Worm (Caenorhabditis elegans) whole organism, L4 larva: Measurements from ENCODE around the gene rhr-2.

Experiments
- D1046.2 ChIP-seq: fragments of 200-800 bp; sonication (Bioruptor generic); IDR thresholded peaks from 2 replicates; pipeline ENCODE4 v1.3.6; 2022; ENCODE audit warnings: missing genetic modification characterization, missing compliant biosample characterization
- F37D6.2 ChIP-seq: sonication (generic microtip); optimal IDR thresholded peaks from 2 replicates; lab custom pipeline; 2016; ENCODE audit warnings: mild to moderate bottlenecking, missing genetic modification characterization, missing compliant biosample characterization
- T20F7.1 ChIP-seq: fragments of 200-800 bp; sonication (Bioruptor generic); optimal IDR thresholded peaks from 2 replicates; lab custom pipeline; 2018; ENCODE audit warnings: mild to moderate bottlenecking, missing genetic modification characterization, missing compliant biosample characterization
- Y48G9A.11 ChIP-seq: fragments of 200-800 bp; sonication (Bioruptor generic); IDR thresholded peaks from 2 replicates; pipeline ENCODE4 v1.3.6; 2022; ENCODE audit warnings: missing genetic modification reagents, missing genetic modification characterization, missing compliant biosample characterization
- aha-1 ChIP-seq: fragments of 150-350 bp; peaks from one replicate; lab custom pipeline; 2014; ENCODE audit warnings: missing biosample characterization, missing genetic modification characterization
- aly-2 ChIP-seq: sonication (generic microtip); optimal IDR thresholded peaks from 2 replicates; lab custom pipeline; 2018; ENCODE audit warnings: missing biosample characterization, missing genetic modification characterization
- ama-1 ChIP-seq: fragments of 150-350 bp; optimal IDR thresholded peaks from 2 replicates; lab custom pipeline; 2014; ENCODE audit warnings: inconsistent platforms, mixed read lengths
- arid-1 ChIP-seq: fragments of 200-800 bp; sonication (Bioruptor generic); conservative IDR thresholded peaks from 2 replicates; pipeline ENCODE4 v1.3.6; 2022; ENCODE audit warnings: missing genetic modification reagents, missing genetic modification characterization, missing compliant biosample characterization
- attf-4 ChIP-seq: sonication (generic microtip); optimal IDR thresholded peaks from 3 replicates; lab custom pipeline; 2017; ENCODE audit warnings: missing biosample characterization, missing genetic modification characterization
- ceh-20 ChIP-seq: fragments of 200-800 bp; sonication (Bioruptor generic); IDR thresholded peaks from 2 replicates; pipeline ENCODE4 v1.3.6; 2022; ENCODE audit warnings: missing genetic modification reagents, missing genetic modification characterization, missing compliant biosample characterization
- ceh-32 ChIP-seq: sonication (generic microtip); optimal IDR thresholded peaks from 2 replicates; lab custom pipeline; 2016; ENCODE audit warnings: mild to moderate bottlenecking, missing genetic modification characterization, missing compliant biosample characterization; ENCODE audit not compliant: poor library complexity
- daf-16 ChIP-seq, 3 experiments: sonication (generic microtip); optimal IDR thresholded peaks; 2 replicates each; lab custom pipeline; 2016 to 2017; ENCODE audit warnings: missing genetic modification characterization in 3 of 3, missing genetic modification reagents in 3 of 3, mild to moderate bottlenecking in 2 of 3, missing compliant biosample characterization in 2 of 3, missing biosample characterization in 1 of 3, moderate library complexity in 1 of 3
- daf-19 ChIP-seq: fragments of 200-800 bp; sonication (Bioruptor generic); conservative IDR thresholded peaks from 2 replicates; pipeline ENCODE4 v1.3.6; 2022; ENCODE audit warnings: missing genetic modification characterization, missing compliant biosample characterization
- dmd-8 ChIP-seq: fragments of 200-800 bp; sonication (Bioruptor generic); IDR thresholded peaks from 2 replicates; pipeline ENCODE4 v1.3.6; 2022; ENCODE audit warnings: missing genetic modification characterization, missing compliant biosample characterization
- dmd-9 ChIP-seq: fragments of 200-800 bp; sonication (Bioruptor generic); IDR thresholded peaks from 2 replicates; pipeline ENCODE4 v1.3.6; 2022; ENCODE audit warnings: missing genetic modification reagents, missing genetic modification characterization, missing compliant biosample characterization
- fkh-10 ChIP-seq: fragments of 150-350 bp; optimal IDR thresholded peaks from 2 replicates; lab custom pipeline; 2014; ENCODE audit warnings: missing biosample characterization, missing genetic modification reagents, missing genetic modification characterization
- fos-1 ChIP-seq: fragments of 150-350 bp; optimal IDR thresholded peaks from 2 replicates; lab custom pipeline; 2014; ENCODE audit warnings: missing biosample characterization, missing genetic modification characterization
- hlh-11 ChIP-seq: fragments of 200-800 bp; sonication (Bioruptor generic); optimal IDR thresholded peaks from 2 replicates; lab custom pipeline; 2018; ENCODE audit warnings: mild to moderate bottlenecking, missing genetic modification characterization, missing compliant biosample characterization
- hlh-30 ChIP-seq: sonication (generic microtip); optimal IDR thresholded peaks from 2 replicates; lab custom pipeline; 2017; ENCODE audit warnings: antibody characterized with exemption, mild to moderate bottlenecking, missing genetic modification characterization, missing compliant biosample characterization; ENCODE audit not compliant: insufficient read depth
- jun-1 ChIP-seq: fragments of 150-350 bp; optimal IDR thresholded peaks from 2 replicates; lab custom pipeline; 2014; ENCODE audit warnings: missing biosample characterization, missing genetic modification reagents, missing genetic modification characterization
- lin-1 ChIP-seq: fragments of 200-800 bp; sonication (Bioruptor generic); IDR thresholded peaks from 2 replicates; pipeline ENCODE4 v1.3.6; 2022; ENCODE audit warnings: missing genetic modification reagents, missing genetic modification characterization, missing compliant biosample characterization
- lin-38 ChIP-seq: fragments of 200-800 bp; sonication (Bioruptor generic); IDR thresholded peaks from 2 replicates; pipeline ENCODE4 v1.3.6; 2022; ENCODE audit warnings: missing genetic modification reagents, missing genetic modification characterization, missing compliant biosample characterization
- lir-3 ChIP-seq: sonication (generic microtip); optimal IDR thresholded peaks from 2 replicates; lab custom pipeline; 2016; ENCODE audit warnings: mild to moderate bottlenecking, missing genetic modification characterization, missing compliant biosample characterization
- madf-5 ChIP-seq, 2 experiments: fragments of 200-800 bp; sonication (Bioruptor generic); IDR thresholded peaks; 2 replicates each; pipeline ENCODE4 v1.3.6; 2022; ENCODE audit warnings: missing compliant biosample characterization in 2 of 2, missing genetic modification characterization in 2 of 2
- mes-2 ChIP-seq: sonication (generic microtip); optimal IDR thresholded peaks from 2 replicates; lab custom pipeline; 2016; ENCODE audit warnings: missing genotype, mild to moderate bottlenecking, missing genetic modification characterization, missing compliant biosample characterization; ENCODE audit not compliant: poor library complexity, severe bottlenecking
- mxl-3 ChIP-seq: fragments of 200-800 bp; sonication (Bioruptor generic); optimal IDR thresholded peaks from 2 replicates; lab custom pipeline; 2018; ENCODE audit warnings: mild to moderate bottlenecking, missing genetic modification characterization, missing compliant biosample characterization
- nhr-10 ChIP-seq: fragments of 150-350 bp; optimal IDR thresholded peaks from 2 replicates; lab custom pipeline; 2014; ENCODE audit warnings: missing biosample characterization, missing genetic modification characterization
- nhr-48 ChIP-seq: sonication (generic microtip); optimal IDR thresholded peaks from 2 replicates; lab custom pipeline; 2016; ENCODE audit warnings: mild to moderate bottlenecking, missing genetic modification characterization, missing compliant biosample characterization
- nhr-6 ChIP-seq: fragments of 150-350 bp; optimal IDR thresholded peaks from 2 replicates; lab custom pipeline; 2014; ENCODE audit warnings: missing biosample characterization, missing genetic modification characterization
- nhr-76 ChIP-seq: fragments of 150-350 bp; optimal IDR thresholded peaks from 2 replicates; lab custom pipeline; 2014; ENCODE audit warnings: missing biosample characterization, missing genetic modification characterization
- nhr-77 ChIP-seq: fragments of 150-350 bp; optimal IDR thresholded peaks from 2 replicates; lab custom pipeline; 2014; ENCODE audit warnings: missing biosample characterization, missing genetic modification characterization
- pha-4 ChIP-seq, 2 experiments: fragments of 150-350 bp in 1 of 2; fragments of 200-800 bp in 1 of 2; sonication (Bioruptor generic) in 1 of 2; IDR thresholded peaks in 1 of 2; optimal IDR thresholded peaks in 1 of 2; 2 replicates each; pipeline versions ENCODE4 v1.3.6 to Lab custom; 2014 to 2022; ENCODE audit warnings: missing genetic modification characterization in 2 of 2, missing genetic modification reagents in 2 of 2, missing biosample characterization in 1 of 2, missing compliant biosample characterization in 1 of 2
- pqm-1 ChIP-seq: sonication (generic microtip); optimal IDR thresholded peaks from 2 replicates; lab custom pipeline; 2017; ENCODE audit warnings: missing biosample characterization, missing genetic modification characterization
- rbr-2 ChIP-seq: sonication (generic microtip); optimal IDR thresholded peaks from 2 replicates; lab custom pipeline; 2016; ENCODE audit warnings: missing genotype, missing genetic modification characterization, missing compliant biosample characterization
- snpc-4 ChIP-seq: fragments of 150-350 bp; optimal IDR thresholded peaks from 2 replicates; lab custom pipeline; 2014; ENCODE audit warnings: missing biosample characterization, missing genetic modification characterization
- spr-1 ChIP-seq: sonication (generic microtip); optimal IDR thresholded peaks from 2 replicates; lab custom pipeline; 2016; ENCODE audit warnings: mild to moderate bottlenecking, missing genetic modification characterization, missing compliant biosample characterization
- unc-130 ChIP-seq: sonication (generic microtip); optimal IDR thresholded peaks from 2 replicates; lab custom pipeline; 2016; ENCODE audit warnings: missing genetic modification reagents, missing genetic modification characterization, missing compliant biosample characterization
- unc-39 ChIP-seq: sonication (generic microtip); optimal IDR thresholded peaks from 2 replicates; lab custom pipeline; 2017; ENCODE audit warnings: missing biosample characterization, missing genetic modification characterization
- unc-62 ChIP-seq, 3 experiments: fragments of 150-350 bp in 1 of 3; sonication (generic microtip); optimal IDR thresholded peaks in 2 of 3; peaks in 1 of 3; 1 replicate in 1 of 3; 2 replicates in 2 of 3; lab custom pipeline; 2014 to 2017; ENCODE audit warnings: missing biosample characterization in 3 of 3, missing genetic modification characterization in 3 of 3, missing genetic modification reagents in 3 of 3, missing genotype in 1 of 3
- zip-2 ChIP-seq: fragments of 150-350 bp; optimal IDR thresholded peaks from 2 replicates; lab custom pipeline; 2014; ENCODE audit warnings: missing biosample characterization, missing genetic modification characterization
- ztf-11 ChIP-seq: fragments of 150-350 bp; optimal IDR thresholded peaks from 2 replicates; lab custom pipeline; 2014; ENCODE audit warnings: missing biosample characterization, missing genetic modification characterization
- ztf-7 ChIP-seq: fragments of 150-350 bp; optimal IDR thresholded peaks from 2 replicates; lab custom pipeline; 2014; ENCODE audit warnings: missing biosample characterization, missing genetic modification characterization

rhr-2 gene

DNA sequence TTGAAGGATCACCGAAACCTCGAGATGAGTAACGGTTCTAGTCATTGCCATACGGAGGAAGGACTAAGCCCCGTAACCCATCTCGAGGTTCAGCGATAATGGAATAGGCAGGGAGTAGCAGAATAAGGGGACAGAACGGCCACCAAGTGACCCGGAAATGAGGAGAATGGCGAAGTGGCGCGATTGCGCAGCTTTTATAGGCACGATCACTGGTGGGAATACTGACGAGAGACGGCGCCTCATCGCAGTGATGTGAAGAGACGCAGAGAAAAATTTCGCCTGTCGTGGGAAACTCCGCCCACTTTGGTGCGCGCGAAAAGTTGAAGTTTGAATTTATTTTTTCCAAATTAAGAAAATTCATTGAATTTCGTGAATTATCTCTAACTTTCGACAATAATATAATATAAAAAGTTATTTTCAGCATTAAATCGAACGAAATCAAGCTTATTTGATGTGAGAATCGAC is 40.1 kb upstream of the rhr-2 start, which contains the start of gene F55A11.4 (continued):
- TF ChIP-seq D1046.2 (GFP tag; lab: Robert Waterston, UW), result 0 out of 2 replicates have a peak, but pooled peaks have one; percentile 62
- TF ChIP-seq lin-1, result no peak
- no peak for TF ChIP-seq aly-2 (tag; lab: Kevin White, UChicago)
- no peak for TF ChIP-seq nhr-77 (tag; lab: Kevin White, UChicago)
- TF ChIP-seq mes-2 (tag; lab: Kevin White, UChicago), result peak; percentile 25

DNA sequence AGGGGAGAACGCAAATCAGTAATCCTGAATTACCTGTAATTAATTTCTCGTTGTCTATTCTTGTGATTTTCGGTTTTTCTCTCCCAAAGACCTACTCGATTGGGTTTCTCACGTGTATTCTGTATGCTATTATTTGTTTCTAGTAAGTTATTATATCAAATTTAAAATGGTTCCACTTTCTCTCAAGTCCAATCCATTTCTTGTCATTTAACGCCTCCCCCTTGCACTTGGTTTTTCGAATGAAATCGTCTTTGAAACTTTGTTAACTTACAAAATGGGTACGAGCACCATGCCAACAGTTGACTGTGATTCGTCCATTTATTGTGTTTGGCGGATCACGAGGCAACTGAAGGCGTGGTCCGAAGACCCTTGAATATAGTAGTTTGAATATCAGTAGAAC is 39.7 kb upstream of the rhr-2 start:
- TF ChIP-seq snpc-4, result no peak
- TF ChIP-seq lir-3 (tag; lab: Kevin White, UChicago), result no peak
- TF ChIP-seq daf-19 (GFP tag; lab: Robert Waterston, UW), result 0 out of 2 replicates have a peak, but pooled peaks have one; percentile 34
- TF ChIP-seq mes-2 (tag; lab: Kevin White, UChicago), result no peak
- no peak for TF ChIP-seq mxl-3 (GFP tag; lab: Kevin White, UChicago)
- TF ChIP-seq pha-4 (GFP tag; IDR thresholded peaks at IDR 0.05; lab: Robert Waterston, UW), result no peak
- no peak for TF ChIP-seq pha-4 (tag; optimal IDR thresholded peaks at IDR 0.05; lab: Kevin White, UChicago)
- no peak for TF ChIP-seq pqm-1
- no peak for TF ChIP-seq Y48G9A.11 (GFP tag; lab: Robert Waterston, UW)
- TF ChIP-seq hlh-11, result no peak
- no peak for TF ChIP-seq hlh-30 (tag; lab: Kevin White, UChicago)
- TF ChIP-seq ama-1 (lab: Kevin White, UChicago), result no peak
- peak in 1 of 2 experiments; percentile 92 for TF ChIP-seq unc-62 (GFP tag; optimal IDR thresholded peaks at IDR 0.05 in 1 of 2; lab: Kevin White, UChicago)
- no peak for TF ChIP-seq unc-62 (tag; optimal IDR thresholded peaks at IDR 0.05; lab: Kevin White, UChicago)
- no peak for TF ChIP-seq unc-39 (tag; lab: Kevin White, UChicago)
- no peak for TF ChIP-seq nhr-77 (tag; lab: Kevin White, UChicago)
- TF ChIP-seq ceh-32 (tag; lab: Kevin White, UChicago), result no peak
- TF ChIP-seq spr-1 (tag; lab: Kevin White, UChicago), result no peak
- TF ChIP-seq zip-2 (tag; lab: Kevin White, UChicago), result no peak
- TF ChIP-seq ztf-11 (tag; lab: Kevin White, UChicago), result no peak
- TF ChIP-seq nhr-48 (tag; lab: Kevin White, UChicago), result no peak
- TF ChIP-seq fos-1 (tag; lab: Kevin White, UChicago), result no peak
- TF ChIP-seq aha-1 (tag; lab: Kevin White, UChicago), result peak; percentile 55
- no peak for TF ChIP-seq daf-16 (GFP tag; optimal IDR thresholded peaks at IDR 0.05; lab: Kevin White, UChicago)
- TF ChIP-seq daf-16 (tag; optimal IDR thresholded peaks at IDR 0.05; lab: Kevin White, UChicago), result no peak
- no peak for TF ChIP-seq ztf-7 (tag; lab: Kevin White, UChicago)
- no peak for TF ChIP-seq lin-1
- no peak for TF ChIP-seq rbr-2

ce11 chrV:11767028-11767427 is 37.1 kb upstream of the rhr-2 start, which contains the start of gene sel-11:
TSS of gene sel-11 (plus strand) at chrV:11767328.
- TF ChIP-seq T20F7.1 (GFP tag; lab: Kevin White, UChicago) (no peak), unc-62 (GFP tag; optimal IDR thresholded peaks at IDR 0.05 in 1 of 2; lab: Kevin White, UChicago) (peak in 1 of 2 experiments; percentile 51), unc-62 (tag; optimal IDR thresholded peaks at IDR 0.05; lab: Kevin White, UChicago) (no peak), lin-38 (GFP tag; lab: Robert Waterston, UW) (peak; percentile 18; the same call in 1 of the 2 replicates)

ce11 chrV:11764373-11764954 is 34.5 kb upstream of the rhr-2 start, which contains the start of the genes F55A11.1 and syx-5:
TSS of gene F55A11.1 (minus strand) at chrV:11764385.
TSS of gene syx-5 (plus strand) at chrV:11764904.
- TF ChIP-seq jun-1 (peak; percentile 10), lin-38 (GFP tag; lab: Robert Waterston, UW) (peak; percentile 79), dmd-9 (GFP tag; lab: Robert Waterston, UW) (no peak), attf-4 (tag; lab: Kevin White, UChicago) (no peak), dmd-8 (GFP tag; lab: Robert Waterston, UW) (no peak), rbr-2 (peak; percentile 90), mxl-3 (GFP tag; lab: Kevin White, UChicago) (peak; percentile 97), arid-1 (GFP tag; lab: Robert Waterston, UW) (0 out of 2 replicates have a peak, but pooled peaks have one; percentile 21), pqm-1 (peak; percentile 7), nhr-10 (tag; lab: Kevin White, UChicago) (no peak), madf-5 (GFP tag; IDR thresholded peaks at IDR 0.05; lab: Robert Waterston, UW) (no peak), unc-39 (tag; lab: Kevin White, UChicago) (no peak), nhr-6 (tag; lab: Kevin White, UChicago) (peak; percentile 59), daf-16 (GFP tag; optimal IDR thresholded peaks at IDR 0.05; lab: Kevin White, UChicago) (peak; percentile 50 to 89), daf-16 (tag; optimal IDR thresholded peaks at IDR 0.05; lab: Kevin White, UChicago) (peak; percentile 58), mes-2 (tag; lab: Kevin White, UChicago) (peak; percentile 57), fkh-10 (GFP tag; lab: Kevin White, UChicago) (peak; percentile 76), ceh-20 (GFP tag; lab: Robert Waterston, UW) (0 out of 2 replicates have a peak, but pooled peaks have one; percentile 45), Y48G9A.11 (GFP tag; lab: Robert Waterston, UW) (no peak), unc-130 (GFP tag; lab: Kevin White, UChicago) (peak; percentile 18), F37D6.2 (tag; lab: Kevin White, UChicago) (peak; percentile 75), nhr-76 (no peak)
